Fruit fly (Drosophila melanogaster) Kc167 (cell line): ENCODE data around the gene und.

ENCODE experiments used
- Myc ChIP-seq: fragments of >200 bp; optimal IDR thresholded peaks from 2 replicates; lab custom pipeline; 2017; ENCODE audit warnings: missing external identifiers
- Sin3A ChIP-seq: fragments of >200 bp; optimal IDR thresholded peaks from 2 replicates; lab custom pipeline; 2018; ENCODE audit warnings: missing external identifiers
- h ChIP-seq: fragments of >200 bp; optimal IDR thresholded peaks from 3 replicates; lab custom pipeline; 2018; ENCODE audit warnings: missing external identifiers
- insv ChIP-seq: fragments of >200 bp; optimal IDR thresholded peaks from 3 replicates; lab custom pipeline; 2018; ENCODE audit warnings: missing external identifiers
- psq ChIP-seq: fragments of >200 bp; optimal IDR thresholded peaks from 2 replicates; lab custom pipeline; 2017; ENCODE audit warnings: missing external identifiers
- ttk ChIP-seq: sonication (Bioruptor generic); optimal IDR thresholded peaks from 2 replicates; lab custom pipeline; 2017; ENCODE audit warnings: missing external identifiers

The und gene

dm6 chr2L:9746236-9747225 lies 16.6 kb upstream of the und start, which contains the start of gene Nckx30C:
TSS of gene Nckx30C (minus strand) at chr2L:9746495.
- TF ChIP-seq ttk (lab: Kevin White, UChicago): no peak
- TF ChIP-seq psq (lab: Kevin White, UChicago): no peak
- TF ChIP-seq Sin3A (lab: Kevin White, UChicago): no peak
- no peak for TF ChIP-seq h (lab: Kevin White, UChicago)
- no peak for TF ChIP-seq Myc
- TF ChIP-seq insv (lab: Kevin White, UChicago): no peak

dm6 chr2L:9749745-9750144 lies 13.4 kb upstream of the und start, which contains the start of gene Cyp4e3:
TSS of gene Cyp4e3 (minus strand) at chr2L:9750071.
- no peak for TF ChIP-seq Myc
- TF ChIP-seq ttk (lab: Kevin White, UChicago): no peak
- no peak for TF ChIP-seq insv (lab: Kevin White, UChicago)
- no peak for TF ChIP-seq psq (lab: Kevin White, UChicago)
- TF ChIP-seq h (lab: Kevin White, UChicago): no peak
- no peak for TF ChIP-seq Sin3A (lab: Kevin White, UChicago)

dm6 chr2L:9753357-9753756 lies 9.8 kb upstream of the und start:
- TF ChIP-seq h (lab: Kevin White, UChicago) (no peak), Sin3A (lab: Kevin White, UChicago) (no peak)

- no peak for TF ChIP-seq Sin3A (lab: Kevin White, UChicago)
- TF ChIP-seq insv (lab: Kevin White, UChicago): no peak
- TF ChIP-seq psq (lab: Kevin White, UChicago): no peak
- no peak for TF ChIP-seq h (lab: Kevin White, UChicago)
- no peak for TF ChIP-seq Myc
- no peak for TF ChIP-seq ttk (lab: Kevin White, UChicago)
These were observed 8.4 kb upstream of the und start for dm6 chr2L:9754817-9755216.

dm6 chr2L:9757990-9758814 lies 5.0 kb upstream of the und start, which contains the start of gene zf30C:
TSS of gene zf30C (plus strand) at chr2L:9758342.
- no peak for TF ChIP-seq h (lab: Kevin White, UChicago)
- TF ChIP-seq ttk (lab: Kevin White, UChicago): no peak
- no peak for TF ChIP-seq Myc

DNA sequence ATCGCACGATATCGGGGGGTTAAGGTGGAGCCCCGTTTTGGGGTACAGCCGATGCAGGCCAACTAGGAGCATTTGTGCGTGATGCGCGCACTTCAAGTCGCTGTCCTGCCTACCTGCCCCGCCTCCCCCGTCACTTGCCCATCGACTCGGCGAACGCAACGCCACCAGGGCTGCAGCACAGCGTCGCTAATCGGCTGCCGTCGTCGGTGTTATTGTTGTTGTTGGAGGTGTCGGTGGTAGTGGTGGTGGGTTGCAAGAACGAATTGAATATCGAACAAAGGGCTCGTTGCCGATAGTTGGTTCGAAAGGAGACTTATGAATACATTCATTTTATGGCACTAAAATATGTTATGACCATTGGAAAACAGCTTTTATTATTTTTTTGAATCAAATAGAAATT lies 4.3 kb upstream of the und start:
- TF ChIP-seq ttk (lab: Kevin White, UChicago): no peak
- no peak for TF ChIP-seq Sin3A (lab: Kevin White, UChicago)
- TF ChIP-seq psq (lab: Kevin White, UChicago): no peak
- no peak for TF ChIP-seq h (lab: Kevin White, UChicago)
- TF ChIP-seq insv (lab: Kevin White, UChicago): no peak

- TF ChIP-seq h (lab: Kevin White, UChicago) (no peak), ttk (lab: Kevin White, UChicago) (no peak), Myc (no peak), psq (lab: Kevin White, UChicago) (no peak)
These were observed 3.6 kb downstream of the und start, which contains the start of gene CG4017 for dm6 chr2L:9766758-9767157. TSS of gene CG4017 (plus strand) at chr2L:9767058.

DNA sequence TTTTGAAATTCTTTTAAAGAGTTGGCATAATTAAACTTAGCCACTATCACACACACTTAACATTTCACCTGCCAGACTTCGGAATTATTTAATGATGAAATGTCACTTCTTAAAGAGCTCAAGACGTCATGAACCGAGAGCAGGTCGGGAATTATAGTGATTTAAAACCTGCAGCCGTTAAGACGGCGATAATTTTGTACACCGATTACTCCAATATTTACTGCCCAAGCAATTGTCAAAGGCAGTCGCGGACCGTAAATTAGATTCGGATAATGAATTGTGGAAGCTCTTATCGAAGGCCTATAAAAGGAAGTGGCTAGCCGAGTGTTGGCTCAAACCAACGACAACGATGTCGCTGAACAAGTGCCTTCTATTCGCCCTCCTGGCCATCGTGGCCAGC lies 5.6 kb downstream of the und start, which contains the start of gene CG17633:
Gene CG17633 (plus strand): TSS at position 326 of the 400 bp plus-strand sequence.
- TF ChIP-seq Sin3A (lab: Kevin White, UChicago): no peak
- no peak for TF ChIP-seq Myc
- TF ChIP-seq psq (lab: Kevin White, UChicago): no peak
- no peak for TF ChIP-seq ttk (lab: Kevin White, UChicago)
- TF ChIP-seq insv (lab: Kevin White, UChicago): no peak
- TF ChIP-seq h (lab: Kevin White, UChicago): no peak

DNA sequence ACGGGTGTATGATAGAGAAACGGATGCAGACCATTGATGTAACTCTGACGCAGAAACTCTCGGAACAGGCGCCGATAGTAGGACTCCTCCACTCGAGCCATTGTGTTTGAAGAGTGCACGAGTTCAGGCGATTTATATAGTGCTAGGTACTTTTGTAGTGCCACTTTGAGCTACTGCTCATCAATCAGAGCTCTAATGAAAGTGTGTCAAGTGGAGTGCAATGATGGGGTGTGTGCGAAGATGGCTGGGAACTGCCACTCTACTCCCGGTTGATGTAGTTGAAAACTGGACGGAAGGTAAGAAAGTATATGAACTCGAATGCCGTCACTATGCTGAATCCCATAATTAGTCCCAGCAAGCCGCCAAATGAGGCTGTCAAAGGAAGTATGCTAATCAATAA lies 7.7 kb downstream of the und start, which contains the start of gene ppk18:
Gene ppk18 (minus strand): TSS at position 101 of the 400 bp plus-strand sequence.
- TF ChIP-seq Sin3A (lab: Kevin White, UChicago) (no peak), psq (lab: Kevin White, UChicago) (no peak)

dm6 chr2L:9774980-9775628 lies 11.9 kb downstream of the und start, which contains the start of the genes ppk11 and ppk16:
TSS of gene ppk11 (minus strand) at chr2L:9775030.
TSS of gene ppk16 (minus strand) at chr2L:9775030.
- no peak for TF ChIP-seq insv (lab: Kevin White, UChicago)
- no peak for TF ChIP-seq h (lab: Kevin White, UChicago)
- TF ChIP-seq ttk (lab: Kevin White, UChicago): no peak
- TF ChIP-seq psq (lab: Kevin White, UChicago): no peak
- TF ChIP-seq Sin3A (lab: Kevin White, UChicago): no peak
- TF ChIP-seq Myc: no peak

DNA sequence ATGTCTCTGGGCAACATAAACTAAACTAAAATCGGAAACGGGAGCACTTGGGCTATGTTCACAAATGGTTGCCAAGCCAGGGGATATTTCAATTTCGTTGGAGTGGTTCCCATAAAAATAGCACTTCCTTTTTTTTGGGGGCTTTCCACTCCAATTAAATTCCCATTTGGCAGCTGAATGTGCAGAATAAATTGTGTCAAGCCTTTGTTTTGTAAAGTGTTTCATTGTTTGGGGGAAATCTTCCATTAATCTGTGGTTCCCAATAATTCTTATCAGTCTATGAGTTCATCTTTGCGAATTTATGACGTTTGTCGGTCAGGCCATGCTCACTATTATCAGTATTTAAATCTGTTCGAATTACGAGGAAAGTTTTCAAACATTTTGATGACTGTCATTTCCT lies 14.8 kb downstream of the und start:
- TF ChIP-seq insv (lab: Kevin White, UChicago) (no peak), Myc (no peak), psq (lab: Kevin White, UChicago) (no peak), Sin3A (lab: Kevin White, UChicago) (no peak), ttk (lab: Kevin White, UChicago) (no peak), h (lab: Kevin White, UChicago) (no peak)
